Fruit fly (Drosophila melanogaster): ENCODE results near the gene CG5958.
A peak's percentile ranks its signal among the peaks of the same experiment; 100 is the strongest.

The CG5958 gene

dm6 chr2L:7425690-7426056, 7.6 kb downstream of the CG5958 start (continued):
- TF ChIP-seq ash1 (GFP tag; optimal IDR thresholded peaks at IDR 0.05) (no peak), Ets97D (GFP tag; optimal IDR thresholded peaks at IDR 0.05) (no peak), lbe (GFP tag; optimal IDR thresholded peaks at IDR 0.05) (no peak), Fer3 (tag; optimal IDR thresholded peaks at IDR 0.05) (no peak), usp (GFP tag; optimal IDR thresholded peaks at IDR 0.05) (no peak), jigr1 (GFP tag; IDR thresholded peaks at IDR 0.05) (no peak), hb (GFP tag; IDR thresholded peaks at IDR 0.05; ENCODE audit: partially characterized antibody) (no peak), peb (GFP tag; IDR thresholded peaks at IDR 0.05) (no peak), CG15479 (GFP tag; optimal IDR thresholded peaks at IDR 0.05) (no peak), ab (GFP tag; optimal IDR thresholded peaks at IDR 0.05) (no peak), shn (GFP tag; optimal IDR thresholded peaks at IDR 0.05) (no peak), Sry-δ (GFP tag; optimal IDR thresholded peaks at IDR 0.05) (no peak), CoRest (tag; optimal IDR thresholded peaks at IDR 0.05) (no peak), crol (GFP tag; IDR thresholded peaks at IDR 0.05) (no peak), trh (GFP tag; optimal IDR thresholded peaks at IDR 0.05) (no peak), mld (GFP tag; IDR thresholded peaks at IDR 0.05; ENCODE audit: partially characterized antibody) (no peak), CG8290 (GFP tag; optimal IDR thresholded peaks at IDR 0.05) (no peak), CG8290 (tag; optimal IDR thresholded peaks at IDR 0.05) (peak in 1 of 2 experiments; percentile 13), slou (GFP tag; optimal IDR thresholded peaks at IDR 0.05) (no peak), gcm (GFP tag; optimal IDR thresholded peaks at IDR 0.05) (no peak), ken (GFP tag; IDR thresholded peaks at IDR 0.05) (0 out of 3 replicates have a peak, but pooled peaks have one; percentile 18), GATAe (GFP tag; conservative IDR thresholded peaks at IDR 0.05) (no peak), CG8281 (tag; optimal IDR thresholded peaks at IDR 0.05) (no peak), ssp (GFP tag; IDR thresholded peaks at IDR 0.05) (0 out of 2 replicates have a peak, but pooled peaks have one; percentile 4), CG13424 (tag; optimal IDR thresholded peaks at IDR 0.05) (no peak), CG9932 (GFP tag; IDR thresholded peaks at IDR 0.05) (no peak), mirr (GFP tag; optimal IDR thresholded peaks at IDR 0.05) (no peak), CG2129 (GFP tag; IDR thresholded peaks at IDR 0.05; ENCODE audit: partially characterized antibody) (no peak), stwl (tag; optimal IDR thresholded peaks at IDR 0.05) (no peak), nom (GFP tag; optimal IDR thresholded peaks at IDR 0.05) (no peak), C15 (GFP tag; IDR thresholded peaks at IDR 0.05) (no peak), sug (tag; optimal IDR thresholded peaks at IDR 0.05) (no peak), Rx (GFP tag; IDR thresholded peaks at IDR 0.05) (no peak), bigmax (GFP tag; optimal IDR thresholded peaks at IDR 0.05) (no peak), CG1233 (GFP tag; optimal IDR thresholded peaks at IDR 0.05) (no peak), CG15073 (GFP tag; optimal IDR thresholded peaks at IDR 0.05) (peak; percentile 47), lab (GFP tag; optimal IDR thresholded peaks at IDR 0.05) (no peak), zen2 (GFP tag; IDR thresholded peaks at IDR 0.05; ENCODE audit: partially characterized antibody) (no peak), ci (GFP tag; IDR thresholded peaks at IDR 0.05) (no peak)

dm6 chr2L:7424907-7425689, 8.2 kb downstream of the CG5958 start:
- peak; percentile 21; the same call in 1 of the 3 replicates for TF ChIP-seq CG14050 (GFP tag; IDR thresholded peaks at IDR 0.05)
- no peak for TF ChIP-seq CG10565 (GFP tag; optimal IDR thresholded peaks at IDR 0.05)
- TF ChIP-seq CG2116 (GFP tag; optimal IDR thresholded peaks at IDR 0.05) = no peak
- peak; percentile 15 for TF ChIP-seq corto (GFP tag; optimal IDR thresholded peaks at IDR 0.05)
- TF ChIP-seq Bgb (GFP tag; IDR thresholded peaks at IDR 0.05; ENCODE audit: partially characterized antibody) = no peak
- TF ChIP-seq CG12219 (GFP tag; optimal IDR thresholded peaks at IDR 0.05) = no peak
- no peak for TF ChIP-seq CG18764 (GFP tag; optimal IDR thresholded peaks at IDR 0.05)
- TF ChIP-seq shn (GFP tag; optimal IDR thresholded peaks at IDR 0.05) = peak; percentile 59
- TF ChIP-seq eyg (GFP tag; optimal IDR thresholded peaks at IDR 0.05) = peak; percentile 26
- TF ChIP-seq sc (optimal IDR thresholded peaks at IDR 0.05) = no peak
- no peak for TF ChIP-seq sc (GFP tag; optimal IDR thresholded peaks at IDR 0.05)
- TF ChIP-seq Scr (GFP tag; IDR thresholded peaks at IDR 0.05; ENCODE audit: partially characterized antibody) = no peak
- TF ChIP-seq vvl (GFP tag; IDR thresholded peaks at IDR 0.05) = peak; percentile 68; the same call in 1 of the 2 replicates
- TF ChIP-seq z (GFP tag; IDR thresholded peaks at IDR 0.05) = no peak
- TF ChIP-seq jing (GFP tag; optimal IDR thresholded peaks at IDR 0.05) = no peak
